Worm (Caenorhabditis elegans): ENCODE results near the gene epic-2.

- peak; percentile 21 for TF ChIP-seq hlh-30 (tag; optimal IDR thresholded peaks at IDR 0.05; ENCODE audit: insufficient read depth)
- no peak for TF ChIP-seq zag-1 (tag; optimal IDR thresholded peaks at IDR 0.05)
- no peak for TF ChIP-seq mdt-29 (GFP tag; IDR thresholded peaks at IDR 0.05)
- no peak for TF ChIP-seq aly-2 (tag; optimal IDR thresholded peaks at IDR 0.05)
- no peak for TF ChIP-seq nhr-10 (tag; optimal IDR thresholded peaks at IDR 0.05)
- TF ChIP-seq nhr-237 (tag; optimal IDR thresholded peaks at IDR 0.05), result no peak
- no peak for TF ChIP-seq vab-7 (GFP tag; IDR thresholded peaks at IDR 0.05)
- no peak for TF ChIP-seq fos-1 (tag; optimal IDR thresholded peaks at IDR 0.05)
- no peak for TF ChIP-seq unc-130 (GFP tag; optimal IDR thresholded peaks at IDR 0.05)
These were observed 38.0 kb downstream of the epic-2 start for ce11 chrIV:1758595-1758994.

Data from whole organism, L4 larva.